Worm (Caenorhabditis elegans): ENCODE results near the gene ttr-16.

ttr-16 gene

ce11 chrIV:11038618-11038664 lies 25.5 kb downstream of the ttr-16 start, which contains the start of gene kdin-1:
Gene kdin-1 (plus strand): TSS chrIV:11038655.
- TF ChIP-seq dve-1 (tag; optimal IDR thresholded peaks at IDR 0.05): no peak
- TF ChIP-seq hlh-13 (GFP tag; optimal IDR thresholded peaks at IDR 0.05): no peak
- no peak for TF ChIP-seq ceh-31 (tag; optimal IDR thresholded peaks at IDR 0.05)
- TF ChIP-seq C38D4.7 (GFP tag; optimal IDR thresholded peaks at IDR 0.05): no peak

- no peak for TF ChIP-seq T23F11.4 (GFP tag; optimal IDR thresholded peaks at IDR 0.05)
- TF ChIP-seq hlh-15 (tag; optimal IDR thresholded peaks at IDR 0.05): no peak
- no peak for TF ChIP-seq sdc-2 (tag; optimal IDR thresholded peaks at IDR 0.05)
- no peak for TF ChIP-seq pag-3 (tag; optimal IDR thresholded peaks at IDR 0.05; ENCODE audit: borderline replicate concordance)
- no peak for TF ChIP-seq nhr-232 (tag; optimal IDR thresholded peaks at IDR 0.05)
- TF ChIP-seq ceh-2 (tag; optimal IDR thresholded peaks at IDR 0.05): no peak
- no peak for TF ChIP-seq ttx-3 (tag; optimal IDR thresholded peaks at IDR 0.05)
Measured at ce11 chrIV:11038218-11038617, 25.7 kb downstream of the ttr-16 start.

- TF ChIP-seq ref-2 (tag; optimal IDR thresholded peaks at IDR 0.05) (no peak), ceh-48 (tag; optimal IDR thresholded peaks at IDR 0.05) (no peak), hlh-30 (tag; optimal IDR thresholded peaks at IDR 0.05; ENCODE audit: insufficient read depth) (no peak), sox-4 (tag; optimal IDR thresholded peaks at IDR 0.05) (no peak), elt-2 (tag; optimal IDR thresholded peaks at IDR 0.05) (peak; percentile 44), unc-42 (tag; optimal IDR thresholded peaks at IDR 0.05) (peak; percentile 32), ceh-9 (tag; optimal IDR thresholded peaks at IDR 0.05) (no peak)
Measured at ce11 chrIV:11037118-11037719, 26.7 kb downstream of the ttr-16 start.

ce11 chrIV:11036222-11036621 lies 27.7 kb downstream of the ttr-16 start, which contains the start of gene fkb-1:
Gene fkb-1 (plus strand): TSS chrIV:11036582.
- TF ChIP-seq elt-2 (tag; optimal IDR thresholded peaks at IDR 0.05): peak; percentile 19
- peak; percentile 35 for TF ChIP-seq nfya-1 (tag; optimal IDR thresholded peaks at IDR 0.05)
- TF ChIP-seq pax-1 (tag; optimal IDR thresholded peaks at IDR 0.05): peak; percentile 60
- TF ChIP-seq ceh-30 (tag; optimal IDR thresholded peaks at IDR 0.05): no peak

- TF ChIP-seq unc-3 (GFP tag; conservative IDR thresholded peaks at IDR 0.05): no peak
- TF ChIP-seq unc-3 (tag; optimal IDR thresholded peaks at IDR 0.05): no peak
- TF ChIP-seq ceh-45 (GFP tag; IDR thresholded peaks at IDR 0.05): no peak
- TF ChIP-seq ceh-18 (tag; optimal IDR thresholded peaks at IDR 0.05): no peak
- no peak for TF ChIP-seq ceh-6 (GFP tag; optimal IDR thresholded peaks at IDR 0.05)
- no peak for TF ChIP-seq ceh-19 (GFP tag; optimal IDR thresholded peaks at IDR 0.05)
- TF ChIP-seq hlh-8 (tag; optimal IDR thresholded peaks at IDR 0.05): no peak
- TF ChIP-seq dve-1 (tag; optimal IDR thresholded peaks at IDR 0.05): no peak
- TF ChIP-seq eyg-1 (tag; optimal IDR thresholded peaks at IDR 0.05): no peak
- no peak for TF ChIP-seq elt-4 (tag; optimal IDR thresholded peaks at IDR 0.05)
- TF ChIP-seq pqm-1 (tag; optimal IDR thresholded peaks at IDR 0.05): no peak
- no peak for TF ChIP-seq elt-2 (tag; optimal IDR thresholded peaks at IDR 0.05)
- TF ChIP-seq sox-4 (tag; optimal IDR thresholded peaks at IDR 0.05): no peak
- no peak for TF ChIP-seq F13H6.1 (tag; optimal IDR thresholded peaks at IDR 0.05)
Measured at ce11 chrIV:11032288-11032687, 31.6 kb downstream of the ttr-16 start, which contains the start of gene hrg-6. Gene hrg-6 (plus strand): TSS chrIV:11032588.

- TF ChIP-seq pag-3 (tag; optimal IDR thresholded peaks at IDR 0.05; ENCODE audit: borderline replicate concordance) (no peak), hlh-6 (tag; optimal IDR thresholded peaks at IDR 0.05) (no peak), unc-86 (tag; optimal IDR thresholded peaks at IDR 0.05) (no peak), lim-6 (tag; optimal IDR thresholded peaks at IDR 0.05) (no peak), Y22D7AL.16 (tag; optimal IDR thresholded peaks at IDR 0.05) (no peak), ceh-31 (tag; optimal IDR thresholded peaks at IDR 0.05) (no peak), pat-9 (tag; optimal IDR thresholded peaks at IDR 0.05) (no peak), eyg-1 (tag; optimal IDR thresholded peaks at IDR 0.05) (no peak), ceh-30 (tag; optimal IDR thresholded peaks at IDR 0.05) (no peak), fkh-10 (GFP tag; optimal IDR thresholded peaks at IDR 0.05) (no peak), ztf-16 (tag; optimal IDR thresholded peaks at IDR 0.05) (no peak), F13H6.1 (tag; optimal IDR thresholded peaks at IDR 0.05) (no peak), ceh-9 (tag; optimal IDR thresholded peaks at IDR 0.05) (no peak), C38D4.7 (GFP tag; optimal IDR thresholded peaks at IDR 0.05) (no peak), nhr-232 (tag; optimal IDR thresholded peaks at IDR 0.05) (no peak), tbx-2 (tag; optimal IDR thresholded peaks at IDR 0.05) (no peak), hlh-8 (tag; optimal IDR thresholded peaks at IDR 0.05) (no peak), npax-4 (tag; optimal IDR thresholded peaks at IDR 0.05) (no peak), K02D7.2 (tag; optimal IDR thresholded peaks at IDR 0.05) (no peak)
Measured at ce11 chrIV:11031640-11032039, 32.3 kb downstream of the ttr-16 start.

Data from whole organism, late embryonic.